Worm (Caenorhabditis elegans): ENCODE measurements around the gene gpcp-1.

DNA sequence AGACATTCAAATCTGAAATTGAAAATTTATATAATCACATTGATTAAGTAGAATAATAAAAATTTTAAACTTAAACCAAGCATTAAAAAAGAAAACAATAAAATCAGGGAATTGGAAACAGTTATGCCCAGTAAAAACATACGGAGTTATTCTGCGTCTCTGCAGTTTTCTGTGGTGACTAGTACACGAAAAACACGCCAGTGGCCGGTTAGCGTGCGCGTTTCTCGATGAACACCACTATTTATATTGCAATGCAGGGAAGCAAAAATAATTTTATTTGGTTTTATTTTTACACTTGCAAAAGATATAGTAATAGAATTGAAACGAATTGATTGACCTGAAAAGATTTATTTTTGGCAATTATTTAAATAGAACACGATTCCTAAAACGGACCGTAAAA is 10.6 kb downstream of the gpcp-1 start, which contains the start of gene sec-3:
- TF ChIP-seq aly-2 (tag; optimal IDR thresholded peaks at IDR 0.05) (peak; percentile 75), nhr-11 (tag; optimal IDR thresholded peaks at IDR 0.05) (peak; percentile 65), ztf-11 (tag; optimal IDR thresholded peaks at IDR 0.05) (peak in 1 of 2 experiments; percentile 51), ama-1 (optimal IDR thresholded peaks at IDR 0.05) (peak; percentile 29), dsc-1 (tag; optimal IDR thresholded peaks at IDR 0.05) (peak; percentile 92)

Data from whole organism, L1 larva.